Worm (Caenorhabditis elegans): ENCODE measurements around the gene ZK994.6.

Gene ZK994.6

ce11 chrV:8500348-8500747 is 6.9 kb downstream of the ZK994.6 start (continued):
- TF ChIP-seq nhr-25 (tag; optimal IDR thresholded peaks at IDR 0.05; ENCODE audit: borderline replicate concordance, insufficient read depth): peak; percentile 30
- TF ChIP-seq F37D6.2 (tag; optimal IDR thresholded peaks at IDR 0.05): peak; percentile 91
- TF ChIP-seq php-3 (GFP tag; IDR thresholded peaks at IDR 0.05): peak; percentile 99
- peak; percentile 95 for TF ChIP-seq ztf-7 (tag; optimal IDR thresholded peaks at IDR 0.05)
- TF ChIP-seq ceh-28 (tag; optimal IDR thresholded peaks at IDR 0.05): no peak
- TF ChIP-seq hlh-11 (tag; optimal IDR thresholded peaks at IDR 0.05): peak; percentile 91
- peak; percentile 97 for TF ChIP-seq spr-1 (tag; optimal IDR thresholded peaks at IDR 0.05)
- TF ChIP-seq tra-1 (GFP tag; IDR thresholded peaks at IDR 0.05): peak; percentile 99
- TF ChIP-seq snpc-1.2 (GFP tag; IDR thresholded peaks at IDR 0.05): peak; percentile 98
- TF ChIP-seq gei-8 (GFP tag; optimal IDR thresholded peaks at IDR 0.05): peak; percentile 100
- peak; percentile 65 for TF ChIP-seq nhr-28 (tag; optimal IDR thresholded peaks at IDR 0.05)
- TF ChIP-seq egl-27 (tag; optimal IDR thresholded peaks at IDR 0.05): no peak
- peak; percentile 93 for TF ChIP-seq zfp-3 (GFP tag; conservative IDR thresholded peaks at IDR 0.05)
- TF ChIP-seq lsy-2 (tag; optimal IDR thresholded peaks at IDR 0.05): peak; percentile 72 to 86
- TF ChIP-seq lin-29 (GFP tag; IDR thresholded peaks at IDR 0.05): peak; percentile 96
- TF ChIP-seq nhr-42 (GFP tag; IDR thresholded peaks at IDR 0.05): peak; percentile 98
- TF ChIP-seq daf-16 (GFP tag; optimal IDR thresholded peaks at IDR 0.05): peak; percentile 96 to 98
- TF ChIP-seq daf-16 (tag; optimal IDR thresholded peaks at IDR 0.05): peak; percentile 84
- TF ChIP-seq dpl-1 (GFP tag; optimal IDR thresholded peaks at IDR 0.05): peak; percentile 76
- TF ChIP-seq snpc-4 (tag; optimal IDR thresholded peaks at IDR 0.05): peak; percentile 99
- TF ChIP-seq D1046.2 (GFP tag; IDR thresholded peaks at IDR 0.05): peak; percentile 97
- TF ChIP-seq rbr-2 (tag; optimal IDR thresholded peaks at IDR 0.05): peak; percentile 96
- peak; percentile 48 for TF ChIP-seq ceh-82 (tag; optimal IDR thresholded peaks at IDR 0.05)
- TF ChIP-seq ZK337.2 (GFP tag; IDR thresholded peaks at IDR 0.05): peak; percentile 98
- peak; percentile 95 for TF ChIP-seq mxl-3 (GFP tag; optimal IDR thresholded peaks at IDR 0.05)
- peak; percentile 99 for TF ChIP-seq ctbp-1 (GFP tag; IDR thresholded peaks at IDR 0.05)
- TF ChIP-seq T26A8.4 (GFP tag; IDR thresholded peaks at IDR 0.05): peak; percentile 99
- peak; percentile 96 for TF ChIP-seq ceh-44 (GFP tag; IDR thresholded peaks at IDR 0.05)
- TF ChIP-seq nhr-48 (tag; optimal IDR thresholded peaks at IDR 0.05): peak; percentile 92
- TF ChIP-seq lin-15B (tag; optimal IDR thresholded peaks at IDR 0.05): peak; percentile 60
- peak; percentile 47 for TF ChIP-seq fos-1 (tag; optimal IDR thresholded peaks at IDR 0.05)

ce11 chrV:8499407-8499806 is 7.8 kb downstream of the ZK994.6 start:
- TF ChIP-seq lin-1 (GFP tag; IDR thresholded peaks at IDR 0.05) (no peak), egl-43 (GFP tag; IDR thresholded peaks at IDR 0.05) (peak; percentile 52; the same call in 1 of the 2 replicates), daf-19 (GFP tag; conservative IDR thresholded peaks at IDR 0.05) (peak; percentile 66; the same call in 1 of the 2 replicates), madf-5 (GFP tag; IDR thresholded peaks at IDR 0.05) (0 out of 4 replicates have a peak, but pooled peaks have one; percentile 51 to 66), ceh-28 (tag; optimal IDR thresholded peaks at IDR 0.05) (no peak), gei-8 (GFP tag; optimal IDR thresholded peaks at IDR 0.05) (no peak), duxl-1 (tag; optimal IDR thresholded peaks at IDR 0.05; ENCODE audit: poor library complexity) (peak; percentile 27), tra-1 (GFP tag; IDR thresholded peaks at IDR 0.05) (no peak), nhr-77 (tag; optimal IDR thresholded peaks at IDR 0.05) (no peak), nhr-111 (GFP tag; optimal IDR thresholded peaks at IDR 0.05) (no peak), snpc-1.2 (GFP tag; IDR thresholded peaks at IDR 0.05) (peak; percentile 52; the same call in 1 of the 2 replicates), hlh-30 (tag; optimal IDR thresholded peaks at IDR 0.05; ENCODE audit: insufficient read depth) (no peak), daf-8 (GFP tag; IDR thresholded peaks at IDR 0.05) (0 out of 2 replicates have a peak, but pooled peaks have one; percentile 27), lin-38 (GFP tag; IDR thresholded peaks at IDR 0.05) (peak; percentile 67), zip-11 (GFP tag; IDR thresholded peaks at IDR 0.05) (no peak), T26A8.4 (GFP tag; IDR thresholded peaks at IDR 0.05) (0 out of 2 replicates have a peak, but pooled peaks have one; percentile 39), dmd-8 (GFP tag; IDR thresholded peaks at IDR 0.05) (peak; percentile 92), nhr-6 (tag; optimal IDR thresholded peaks at IDR 0.05) (no peak), lim-7 (GFP tag; IDR thresholded peaks at IDR 0.05) (peak; percentile 91), arid-1 (GFP tag; conservative IDR thresholded peaks at IDR 0.05) (peak; percentile 47; the same call in 1 of the 2 replicates), dve-1 (tag; optimal IDR thresholded peaks at IDR 0.05; ENCODE audit: insufficient read depth) (no peak), T20F7.1 (GFP tag; optimal IDR thresholded peaks at IDR 0.05) (no peak), F26F4.8 (GFP tag; conservative IDR thresholded peaks at IDR 0.05) (peak; percentile 60; the same call in 1 of the 2 replicates), ceh-20 (GFP tag; IDR thresholded peaks at IDR 0.05) (peak; percentile 45; the same call in 1 of the 2 replicates)
